Worm (Caenorhabditis elegans) whole organism, dauer: ENCODE data around the gene F38H12.5.

Experiments used
- unc-62 ChIP-seq: sonication (generic microtip); optimal IDR thresholded peaks from 2 replicates; lab custom pipeline; 2017; ENCODE audit warnings: missing biosample characterization, missing genetic modification reagents, missing genetic modification characterization

Gene F38H12.5

ce11 chrV:4073455-4073854 lies 9.4 kb downstream of the F38H12.5 start, which contains the start of gene otpl-2:
Gene otpl-2 (plus strand): TSS chrV:4073755.
- TF ChIP-seq unc-62, result no peak

- no peak for TF ChIP-seq unc-62
Observed at ce11 chrV:4056203-4056602, 26.6 kb downstream of the F38H12.5 start.

DNA sequence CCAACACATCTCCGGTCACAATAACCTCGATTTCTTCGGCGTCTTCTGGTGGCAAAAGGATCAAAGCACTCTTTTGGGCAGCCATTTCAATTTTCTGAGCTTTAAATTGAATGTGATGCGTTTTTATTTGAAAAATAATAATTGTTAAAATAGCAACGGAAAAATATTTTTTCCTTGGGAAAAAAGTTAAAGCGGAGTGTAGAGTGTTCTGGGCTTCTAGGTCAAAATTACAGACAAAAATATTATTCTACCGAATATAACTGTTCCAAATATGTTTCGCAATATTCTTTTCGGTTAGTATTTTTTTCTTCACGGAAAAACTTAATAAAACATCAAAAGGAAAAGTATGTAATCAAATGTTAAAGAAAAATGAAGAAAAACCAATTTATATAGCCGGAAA lies 27.8 kb downstream of the F38H12.5 start, which contains the start of gene djr-1.2:
Gene djr-1.2, minus strand, starts transcription at position 101 of the 400 bp plus-strand sequence.
- no peak for TF ChIP-seq unc-62

ce11 chrV:4047541-4047940 lies 35.3 kb downstream of the F38H12.5 start, which contains the start of gene srh-169:
Gene srh-169 (plus strand): TSS chrV:4047841.
- TF ChIP-seq unc-62, result no peak

DNA sequence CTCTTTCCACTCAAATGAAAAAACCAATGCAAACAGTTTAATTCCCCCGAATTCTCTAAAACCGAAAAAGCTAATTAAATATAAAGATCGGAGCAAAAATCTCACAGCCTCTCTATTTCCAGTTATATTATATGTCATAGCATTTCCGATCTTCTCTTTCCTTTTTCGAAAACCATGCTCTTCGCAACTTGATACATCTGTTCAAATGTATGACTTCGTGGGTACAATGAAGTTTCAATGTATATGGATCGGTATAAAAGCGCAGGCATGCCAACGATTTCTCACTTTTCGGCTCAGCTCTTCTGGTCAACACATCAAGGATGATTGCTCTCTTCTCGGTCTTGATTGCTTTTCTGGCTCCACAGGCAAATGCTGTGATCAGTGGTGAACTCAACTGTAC lies 36.7 kb downstream of the F38H12.5 start, which contains the start of gene phat-7:
Gene phat-7, plus strand, starts transcription at position 301 of the 400 bp plus-strand sequence.
- TF ChIP-seq unc-62, result no peak

ce11 chrV:4043632-4044031 lies 39.2 kb downstream of the F38H12.5 start, which contains the start of gene phat-3:
Gene phat-3 (plus strand): TSS chrV:4043932.
- TF ChIP-seq unc-62, result no peak

DNA sequence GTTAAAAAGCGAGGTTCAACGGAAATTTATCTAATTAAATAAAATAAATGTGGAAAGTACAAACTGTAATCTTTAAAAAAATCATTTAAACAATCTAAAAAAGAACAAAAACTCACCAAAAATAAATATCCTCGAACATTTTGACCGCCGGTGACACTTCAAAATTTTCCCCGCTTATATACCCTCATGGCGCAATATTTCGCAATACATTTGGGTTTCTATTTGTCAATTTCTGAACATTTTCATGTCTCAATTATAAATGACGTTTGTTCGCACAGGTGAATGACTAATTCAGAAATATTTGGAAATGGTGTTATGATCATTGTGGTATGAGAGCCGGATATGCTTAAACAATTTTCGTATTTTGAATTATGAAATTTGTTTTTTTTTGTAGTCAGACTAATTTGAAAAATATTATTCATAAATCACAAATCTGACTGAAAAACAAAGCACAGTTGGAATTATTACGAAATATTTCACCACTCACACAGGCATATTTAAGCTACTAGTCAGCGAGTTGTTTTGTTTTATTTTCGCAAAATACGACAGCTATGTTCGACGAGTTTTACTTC lies 40.9 kb downstream of the F38H12.5 start, which contains the start of the genes C49G7.10 and irg-2:
Gene C49G7.10, minus strand, starts transcription at position 169 of the 572 bp plus-strand sequence.
Gene irg-2, plus strand, starts transcription at position 329 of the 572 bp plus-strand sequence.
- TF ChIP-seq unc-62, result no peak

- no peak for TF ChIP-seq unc-62
Observed at ce11 chrV:4038557-4038956, 44.3 kb downstream of the F38H12.5 start.

- TF ChIP-seq unc-62, result no peak
Observed at ce11 chrV:4038110-4038509, 44.7 kb downstream of the F38H12.5 start, which contains the start of gene C49G7.12. Gene C49G7.12 (plus strand): TSS chrV:4038410.

DNA sequence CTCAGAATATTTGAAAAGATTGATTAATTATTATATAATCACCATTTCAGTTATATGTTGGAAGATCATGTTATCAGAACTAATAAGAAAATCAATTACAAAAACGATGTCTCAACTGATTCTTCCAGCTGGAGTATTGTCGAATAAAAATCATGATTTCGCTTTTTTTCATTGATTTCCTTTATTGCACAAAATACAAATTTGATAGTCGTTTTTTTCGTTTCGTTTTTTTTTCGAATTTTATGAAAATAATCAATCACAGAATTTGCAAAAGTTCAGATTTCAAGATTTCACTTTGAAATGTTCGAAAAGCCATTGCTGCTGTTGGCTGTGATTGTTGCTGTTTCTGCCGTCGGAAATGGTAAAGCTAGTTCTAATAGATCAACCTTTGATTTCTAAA lies 47.0 kb downstream of the F38H12.5 start, which contains the start of gene C49G7.13:
Gene C49G7.13, plus strand, starts transcription at position 301 of the 400 bp plus-strand sequence.
- no peak for TF ChIP-seq unc-62

- TF ChIP-seq unc-62, result no peak
Observed at ce11 chrV:4034303-4034702, 48.5 kb downstream of the F38H12.5 start, which contains the start of gene C49G7.7. Gene C49G7.7 (plus strand): TSS chrV:4034476.

DNA sequence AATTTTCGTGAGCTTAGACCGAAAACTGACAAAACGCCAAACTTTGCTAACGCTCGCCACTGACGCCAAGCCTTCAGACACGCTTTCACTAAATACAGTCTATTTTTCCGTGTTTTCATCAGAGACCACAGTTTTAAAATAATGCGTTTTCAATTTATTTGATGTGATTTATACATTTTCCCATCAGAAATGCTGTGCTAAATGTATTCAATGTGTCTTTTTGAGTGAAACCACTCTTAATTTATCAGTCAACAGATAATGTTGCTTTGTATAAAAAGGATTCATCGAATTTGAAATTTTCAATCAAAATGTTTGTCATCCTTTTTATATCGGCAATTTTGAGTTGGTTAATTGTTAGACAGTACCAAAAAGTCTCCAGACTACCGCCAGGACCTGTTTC lies 51.5 kb downstream of the F38H12.5 start, which contains the start of gene cyp-35A4:
Gene cyp-35A4, plus strand, starts transcription at position 301 of the 400 bp plus-strand sequence.
- TF ChIP-seq unc-62, result no peak
